Worm (Caenorhabditis elegans) whole organism, midembryonic: ENCODE data around the gene F13D12.8.

Experiments used
- T22C8.4 ChIP-seq: fragments of 200-800 bp; sonication (Bioruptor generic); IDR thresholded peaks from 2 replicates; pipeline ENCODE4 v1.3.6; 2022; ENCODE audit warnings: missing genetic modification characterization, missing compliant biosample characterization
- cog-1 ChIP-seq: sonication (generic microtip); optimal IDR thresholded peaks from 2 replicates; lab custom pipeline; 2016; ENCODE audit warnings: missing genetic modification characterization, missing compliant biosample characterization
- flt-1 ChIP-seq: fragments of 200-800 bp; sonication (Bioruptor generic); IDR thresholded peaks from 2 replicates; pipeline ENCODE4 v1.3.6; 2022; ENCODE audit warnings: missing genetic modification characterization, missing compliant biosample characterization
- klf-2 ChIP-seq: fragments of 200-800 bp; sonication (Bioruptor generic); conservative IDR thresholded peaks from 2 replicates; pipeline ENCODE4 v1.3.6; 2022; ENCODE audit warnings: missing genetic modification reagents, missing genetic modification characterization, missing compliant biosample characterization
- med-1 ChIP-seq: sonication (generic microtip); optimal IDR thresholded peaks from 2 replicates; lab custom pipeline; 2017; ENCODE audit warnings: missing genetic modification characterization, mild to moderate bottlenecking, missing compliant biosample characterization, antibody characterized with exemption, missing genetic modification reagents; ENCODE audit not compliant: insufficient read depth
- ref-1 ChIP-seq: fragments of 200-800 bp; sonication (Bioruptor generic); conservative IDR thresholded peaks from 2 replicates; pipeline ENCODE4 v1.3.6; 2022; ENCODE audit warnings: missing genetic modification reagents, missing genetic modification characterization, missing compliant biosample characterization
- tab-1 ChIP-seq: fragments of 200-800 bp; sonication (Bioruptor generic); IDR thresholded peaks from 2 replicates; pipeline ENCODE4 v1.3.6; 2022; ENCODE audit warnings: missing genetic modification characterization, missing compliant biosample characterization
- ztf-23 ChIP-seq: fragments of 200-800 bp; sonication (Bioruptor generic); IDR thresholded peaks from 2 replicates; pipeline ENCODE4 v1.3.6; 2022; ENCODE audit warnings: missing genetic modification reagents, missing genetic modification characterization, missing compliant biosample characterization
- ztf-29 ChIP-seq: fragments of 200-800 bp; sonication (Bioruptor generic); IDR thresholded peaks from 2 replicates; pipeline ENCODE4 v1.3.6; 2022; ENCODE audit warnings: missing genetic modification reagents, missing genetic modification characterization, missing compliant biosample characterization

Gene F13D12.8

DNA sequence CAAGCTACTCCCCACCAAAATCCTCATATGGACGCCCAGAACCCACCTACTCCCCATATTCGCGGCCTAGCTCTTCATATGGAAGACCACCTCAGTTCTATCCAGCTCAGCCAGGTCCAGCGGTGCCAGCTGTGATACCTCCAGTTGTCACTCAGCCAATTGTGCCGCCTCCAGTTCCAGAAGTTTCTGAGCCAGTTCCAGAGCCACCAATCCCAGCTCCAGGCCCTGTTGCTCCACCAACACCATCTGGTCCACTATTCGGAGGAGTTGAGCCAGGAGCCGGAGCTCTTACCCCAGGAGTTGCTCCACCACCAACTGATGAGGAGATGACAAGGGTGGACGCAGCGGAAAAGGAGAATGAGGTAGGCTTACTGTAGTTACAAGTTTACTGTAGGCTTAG, 10.8 kb downstream of the F13D12.8 start:
- no peak for TF ChIP-seq cog-1
- 0 out of 2 replicates have a peak, but pooled peaks have one; percentile 24 for TF ChIP-seq tab-1 (GFP tag; lab: Robert Waterston, UW)

DNA sequence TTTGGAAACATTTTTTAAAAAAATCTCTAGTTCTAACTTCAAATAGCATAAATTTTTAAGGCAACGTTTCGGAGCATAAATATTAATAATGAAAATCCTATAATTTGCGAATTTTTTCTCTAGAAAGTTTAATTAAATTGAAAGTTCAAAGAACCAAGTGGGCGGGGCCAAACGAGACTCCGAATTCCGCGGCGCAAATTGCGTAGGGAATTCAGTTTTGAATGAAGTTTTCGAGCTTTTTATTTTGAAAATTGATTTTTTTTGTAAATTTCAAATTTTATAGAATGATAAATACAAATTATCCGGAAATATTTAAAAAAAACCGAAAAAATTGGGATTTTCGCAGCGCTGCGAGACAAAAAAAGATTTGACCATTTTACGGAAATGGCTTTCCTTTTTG, 11.6 kb downstream of the F13D12.8 start:
- no peak for TF ChIP-seq ref-1

DNA sequence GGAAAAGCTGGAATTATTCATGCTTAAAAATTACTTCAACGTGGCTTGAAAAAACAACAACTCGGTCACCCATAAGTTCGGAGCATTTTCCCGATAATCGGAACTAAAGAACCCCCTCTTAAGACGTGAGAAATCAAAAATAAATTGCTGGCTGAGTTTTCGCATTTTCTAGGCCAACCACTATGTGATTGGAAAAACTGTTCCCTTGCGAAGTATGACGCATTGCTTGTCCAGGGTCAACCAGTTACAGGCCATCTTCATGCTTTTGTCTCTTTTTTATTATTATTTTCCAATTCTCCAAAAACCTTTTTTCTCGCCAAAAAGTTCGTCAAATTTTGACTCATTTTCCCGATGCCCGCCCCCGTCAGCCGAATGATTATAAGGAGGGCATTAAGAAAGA, 12.3 kb downstream of the F13D12.8 start, which contains the start of gene F13D12.3:
TSS of gene F13D12.3 (plus strand) at position 301 of the 400 bp plus-strand sequence.
- TF ChIP-seq ztf-29 (GFP tag; lab: Robert Waterston, UW) (no peak), ref-1 (no peak), tab-1 (GFP tag; lab: Robert Waterston, UW) (no peak), flt-1 (GFP tag; lab: Robert Waterston, UW) (no peak), med-1 (no peak), klf-2 (GFP tag; lab: Robert Waterston, UW) (no peak), T22C8.4 (GFP tag; lab: Robert Waterston, UW) (no peak), ztf-23 (GFP tag; lab: Robert Waterston, UW) (no peak), cog-1 (no peak)

DNA sequence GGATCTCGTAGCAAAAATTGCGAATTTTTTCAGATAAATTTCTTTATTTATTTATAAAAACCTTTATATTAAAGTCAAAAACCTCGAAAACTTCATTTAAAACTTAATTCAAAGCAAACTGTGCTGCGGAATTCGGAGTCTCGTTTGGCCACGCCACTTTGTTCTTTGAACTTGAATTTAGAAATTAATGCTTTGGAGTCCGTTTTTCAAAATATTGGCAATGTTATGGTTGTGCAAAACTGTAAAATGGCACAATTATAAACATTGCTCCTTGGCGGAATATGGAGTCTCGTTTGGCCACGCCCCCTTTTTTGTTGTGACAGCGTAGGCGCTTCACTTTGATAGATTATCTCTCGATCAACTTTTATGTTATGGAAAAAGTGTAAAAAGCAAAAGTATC, 12.9 kb downstream of the F13D12.8 start:
- TF ChIP-seq flt-1 (GFP tag; lab: Robert Waterston, UW) (no peak), tab-1 (GFP tag; lab: Robert Waterston, UW) (no peak), T22C8.4 (GFP tag; lab: Robert Waterston, UW) (no peak), klf-2 (GFP tag; lab: Robert Waterston, UW) (no peak), med-1 (no peak), ztf-23 (GFP tag; lab: Robert Waterston, UW) (no peak), ztf-29 (GFP tag; lab: Robert Waterston, UW) (no peak), cog-1 (no peak)

DNA sequence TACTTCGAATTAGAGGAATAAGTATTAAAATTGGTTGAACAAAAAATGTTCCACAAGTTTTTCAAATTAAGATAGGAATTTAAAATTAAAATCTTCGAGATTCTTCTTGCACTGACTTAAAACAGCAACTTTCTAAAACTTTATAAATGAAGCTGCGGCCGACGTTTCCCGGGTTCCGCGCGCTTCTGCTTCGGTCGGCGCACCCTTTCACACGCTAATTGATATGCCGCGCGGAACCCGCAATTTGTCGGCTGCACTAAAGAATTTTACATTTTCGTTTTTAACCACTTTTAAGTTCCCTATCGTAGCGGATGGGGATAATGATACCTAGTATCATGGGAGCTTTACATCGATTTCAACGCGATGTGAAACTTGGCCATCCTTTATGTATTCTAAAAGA, 17.7 kb downstream of the F13D12.8 start:
- TF ChIP-seq T22C8.4 (GFP tag; lab: Robert Waterston, UW) = no peak

DNA sequence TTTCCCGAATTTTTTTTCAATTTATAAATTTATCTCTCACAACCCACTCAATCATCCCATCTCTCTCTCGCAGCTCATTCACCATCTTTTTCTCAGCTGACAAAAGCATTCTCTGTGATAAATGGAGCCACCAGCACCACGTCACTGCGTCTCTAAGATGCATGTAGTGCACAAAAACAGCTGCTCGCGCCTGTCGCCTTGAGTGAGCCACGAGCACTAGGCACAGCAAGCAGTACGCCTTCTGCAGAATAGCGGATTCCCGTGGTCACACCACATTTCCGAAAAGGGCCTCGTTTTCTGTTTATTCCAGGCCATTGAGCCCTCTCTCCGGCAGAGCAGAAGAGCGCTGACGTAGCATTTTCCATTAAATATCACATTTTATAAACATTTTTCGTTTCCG, 18.8 kb downstream of the F13D12.8 start, which contains the start of gene F13D12.10:
TSS of gene F13D12.10 (plus strand) at position 231 of the 400 bp plus-strand sequence.
- no peak for TF ChIP-seq klf-2 (GFP tag; lab: Robert Waterston, UW)
- no peak for TF ChIP-seq ref-1
- no peak for TF ChIP-seq T22C8.4 (GFP tag; lab: Robert Waterston, UW)
- TF ChIP-seq cog-1 = no peak
- no peak for TF ChIP-seq ztf-29 (GFP tag; lab: Robert Waterston, UW)
- no peak for TF ChIP-seq tab-1 (GFP tag; lab: Robert Waterston, UW)
- no peak for TF ChIP-seq med-1

DNA sequence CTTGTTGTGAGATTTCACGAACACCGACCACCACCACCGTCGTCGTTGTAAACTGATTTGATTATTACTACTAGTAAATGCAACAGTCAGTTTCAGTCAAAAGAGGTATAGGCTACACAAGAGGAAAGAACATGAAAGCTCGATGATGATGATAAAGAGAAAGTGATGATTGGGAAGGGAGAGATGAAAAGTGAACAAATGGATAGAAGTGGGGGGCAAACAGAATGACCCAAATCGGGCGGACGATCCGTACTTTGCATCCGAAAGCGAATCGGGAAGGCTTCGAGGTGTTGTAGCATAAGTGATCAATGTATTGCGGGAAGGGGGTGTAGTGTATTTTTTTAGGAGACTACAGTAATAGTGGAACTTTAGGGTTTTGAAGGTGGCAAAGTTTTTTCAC, 21.6 kb downstream of the F13D12.8 start:
- no peak for TF ChIP-seq cog-1
- TF ChIP-seq ztf-23 (GFP tag; lab: Robert Waterston, UW) = no peak
- no peak for TF ChIP-seq med-1

DNA sequence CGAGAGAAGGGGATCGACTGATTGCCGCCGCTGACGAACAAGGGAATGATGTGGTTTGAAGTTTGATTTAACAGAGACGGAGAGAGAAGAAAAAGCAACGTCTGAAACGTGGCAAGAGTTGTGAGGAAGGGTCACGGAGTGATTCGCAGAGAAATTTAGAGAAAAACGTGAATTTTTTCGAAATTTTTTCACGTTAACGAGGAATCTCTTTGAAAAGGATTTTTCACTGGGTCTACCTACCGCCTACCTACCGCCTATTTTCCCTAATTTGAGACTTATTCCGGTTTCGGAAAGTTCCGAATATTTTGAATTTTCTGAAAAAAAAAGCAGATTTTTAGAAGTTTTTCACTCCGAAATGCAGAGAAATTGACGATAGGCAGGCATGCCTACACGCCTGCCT, 22.9 kb downstream of the F13D12.8 start, which contains the start of gene fcmt-1:
TSS of gene fcmt-1 (minus strand) at position 101 of the 400 bp plus-strand sequence.
- TF ChIP-seq tab-1 (GFP tag; lab: Robert Waterston, UW) (no peak), ref-1 (no peak), ztf-23 (GFP tag; lab: Robert Waterston, UW) (no peak), ztf-29 (GFP tag; lab: Robert Waterston, UW) (no peak), flt-1 (GFP tag; lab: Robert Waterston, UW) (no peak), klf-2 (GFP tag; lab: Robert Waterston, UW) (no peak), T22C8.4 (GFP tag; lab: Robert Waterston, UW) (no peak), med-1 (no peak), cog-1 (no peak)

DNA sequence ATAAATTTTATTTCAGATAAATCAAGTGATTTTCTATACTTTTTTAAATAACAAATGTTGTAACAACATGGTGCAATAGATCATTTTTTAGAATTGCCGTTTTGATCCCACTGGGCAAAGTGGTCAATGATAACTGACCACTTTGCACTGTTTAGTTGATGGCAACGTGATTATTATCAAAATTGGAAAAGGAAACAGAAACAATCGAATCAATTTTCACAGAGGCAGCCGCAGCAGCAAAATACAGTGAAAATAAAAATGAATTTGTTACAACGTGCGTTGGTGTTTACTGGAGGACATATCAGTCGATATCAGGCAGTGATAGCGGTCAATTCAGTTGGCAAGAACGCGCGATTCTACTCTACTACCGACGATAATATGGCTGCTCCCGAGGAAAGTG, 26.6 kb downstream of the F13D12.8 start, which contains the start of gene VF13D12L.3:
TSS of gene VF13D12L.3 (plus strand) at position 223 of the 400 bp plus-strand sequence.
- TF ChIP-seq T22C8.4 (GFP tag; lab: Robert Waterston, UW) (no peak), tab-1 (GFP tag; lab: Robert Waterston, UW) (no peak)

DNA sequence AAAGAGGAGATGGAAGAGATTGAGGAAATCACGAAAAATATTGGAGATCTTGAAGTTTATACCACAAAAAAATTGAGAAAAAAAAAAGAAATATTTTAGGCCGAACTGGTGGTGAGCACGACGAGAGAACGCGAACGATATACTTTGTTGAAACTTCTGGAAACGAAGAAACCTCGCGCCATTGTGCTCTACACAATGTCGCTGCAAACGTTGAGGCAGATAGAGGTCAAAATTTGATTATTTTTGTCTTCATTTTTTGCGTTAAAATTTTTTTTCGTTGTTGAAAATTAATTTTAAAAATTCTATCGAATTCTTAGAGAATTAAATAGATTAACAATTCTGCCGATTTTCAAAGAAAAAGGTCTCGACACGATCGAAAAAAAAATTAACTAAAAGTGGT, 31.8 kb downstream of the F13D12.8 start:
- TF ChIP-seq ztf-23 (GFP tag; lab: Robert Waterston, UW) = no peak
- TF ChIP-seq klf-2 (GFP tag; lab: Robert Waterston, UW) = no peak
- no peak for TF ChIP-seq ztf-29 (GFP tag; lab: Robert Waterston, UW)
- no peak for TF ChIP-seq flt-1 (GFP tag; lab: Robert Waterston, UW)
- TF ChIP-seq med-1 = no peak
- TF ChIP-seq tab-1 (GFP tag; lab: Robert Waterston, UW) = no peak
- TF ChIP-seq T22C8.4 (GFP tag; lab: Robert Waterston, UW) = no peak
- TF ChIP-seq cog-1 = no peak
- no peak for TF ChIP-seq ref-1

DNA sequence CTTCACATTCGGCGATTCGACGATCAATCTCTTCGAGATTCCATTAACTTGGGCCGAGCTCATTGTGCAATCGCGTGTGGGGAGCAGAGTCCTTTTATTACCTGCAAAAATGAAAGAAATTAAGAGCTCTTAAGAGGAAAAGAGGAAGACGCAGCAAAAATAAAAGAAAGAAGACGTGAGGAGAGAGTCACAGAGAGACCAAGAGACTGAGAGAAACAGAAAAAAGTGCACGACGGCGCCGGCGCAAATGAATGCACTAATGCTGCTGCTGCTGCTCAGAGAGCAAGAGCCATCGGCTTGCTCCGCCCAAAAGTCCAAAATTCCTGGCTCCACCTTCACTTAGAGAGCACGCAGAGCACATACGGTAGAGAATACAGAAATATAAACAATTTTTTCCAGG, 32.2 kb downstream of the F13D12.8 start, which contains the start of gene inos-1:
TSS of gene inos-1 (minus strand) at position 101 of the 400 bp plus-strand sequence.
- TF ChIP-seq ztf-29 (GFP tag; lab: Robert Waterston, UW) (no peak), med-1 (no peak), flt-1 (GFP tag; lab: Robert Waterston, UW) (no peak), T22C8.4 (GFP tag; lab: Robert Waterston, UW) (no peak)

DNA sequence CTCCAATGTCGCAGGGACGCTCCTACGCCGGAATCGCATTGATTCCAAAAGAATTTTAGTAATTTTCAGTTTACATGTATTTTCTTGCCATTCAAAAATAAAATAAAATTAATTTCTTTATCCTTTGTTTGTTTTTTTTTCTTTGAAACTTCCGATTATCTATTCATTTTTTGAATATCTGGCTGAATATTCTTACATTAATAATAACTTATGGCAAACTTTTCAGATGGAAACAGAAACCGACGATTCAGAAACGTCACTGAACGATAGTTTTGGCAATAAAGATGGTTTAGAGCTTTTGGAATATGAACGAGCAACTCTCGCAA, 36.5 kb downstream of the F13D12.8 start, which contains the start of gene xpf-1:
TSS of gene xpf-1 (plus strand) at position 227 of the 326 bp plus-strand sequence.
- TF ChIP-seq flt-1 (GFP tag; lab: Robert Waterston, UW) = no peak
- TF ChIP-seq ztf-23 (GFP tag; lab: Robert Waterston, UW) = no peak
- TF ChIP-seq ztf-29 (GFP tag; lab: Robert Waterston, UW) = no peak
- TF ChIP-seq cog-1 = no peak
- TF ChIP-seq T22C8.4 (GFP tag; lab: Robert Waterston, UW) = no peak
- no peak for TF ChIP-seq ref-1
- TF ChIP-seq klf-2 (GFP tag; lab: Robert Waterston, UW) = no peak
- no peak for TF ChIP-seq tab-1 (GFP tag; lab: Robert Waterston, UW)
- no peak for TF ChIP-seq med-1
